Fruit fly (Drosophila melanogaster): ENCODE measurements around the gene CG4230.

- peak; percentile 97 for TF ChIP-seq Hr96 (GFP tag; optimal IDR thresholded peaks at IDR 0.05)
- TF ChIP-seq kay (GFP tag; ENCODE audit: borderline replicate concordance), result peak; percentile 94
- TF ChIP-seq CG1620 (GFP tag; optimal IDR thresholded peaks at IDR 0.05), result peak; percentile 88
- peak; percentile 84 for TF ChIP-seq tj (GFP tag; optimal IDR thresholded peaks at IDR 0.05)
- TF ChIP-seq CG7101 (tag; optimal IDR thresholded peaks at IDR 0.05), result peak; percentile 97
- peak; percentile 95 for TF ChIP-seq Clk (GFP tag; optimal IDR thresholded peaks at IDR 0.05)
- TF ChIP-seq bab1 (GFP tag; optimal IDR thresholded peaks at IDR 0.05), result peak; percentile 93
- peak; percentile 93 for TF ChIP-seq toe (GFP tag; optimal IDR thresholded peaks at IDR 0.05)
- peak; percentile 94 for TF ChIP-seq Crg-1 (GFP tag; optimal IDR thresholded peaks at IDR 0.05)
- peak; percentile 97 for TF ChIP-seq CG33017 (tag; optimal IDR thresholded peaks at IDR 0.05)
- peak; percentile 96 for TF ChIP-seq CG7045 (GFP tag; optimal IDR thresholded peaks at IDR 0.05)
Observed at dm6 chr2L:5107626-5108272, 11.7 kb downstream of the CG4230 start.

Data from whole organism, adult.